Fruit fly (Drosophila melanogaster) Kc167 (cell line): ENCODE measurements around the gene CG13081.

Source experiments
- Myc ChIP-seq: fragments of >200 bp; optimal IDR thresholded peaks from 2 replicates; lab custom pipeline; 2017; ENCODE audit warnings: missing external identifiers
- Sin3A ChIP-seq: fragments of >200 bp; optimal IDR thresholded peaks from 2 replicates; lab custom pipeline; 2018; ENCODE audit warnings: missing external identifiers
- h ChIP-seq: fragments of >200 bp; optimal IDR thresholded peaks from 3 replicates; lab custom pipeline; 2018; ENCODE audit warnings: missing external identifiers
- insv ChIP-seq: fragments of >200 bp; optimal IDR thresholded peaks from 3 replicates; lab custom pipeline; 2018; ENCODE audit warnings: missing external identifiers
- psq ChIP-seq: fragments of >200 bp; optimal IDR thresholded peaks from 2 replicates; lab custom pipeline; 2017; ENCODE audit warnings: missing external identifiers
- ttk ChIP-seq: sonication (Bioruptor generic); optimal IDR thresholded peaks from 2 replicates; lab custom pipeline; 2017; ENCODE audit warnings: missing external identifiers

The CG13081 gene

dm6 chr2L:19563029-19563980 lies 22.9 kb downstream of the CG13081 start, which contains the start of gene CG13078:
Gene CG13078 (plus strand): TSS chr2L:19563930.
- TF ChIP-seq h (lab: Kevin White, UChicago) (no peak), psq (lab: Kevin White, UChicago) (no peak), Myc (lab: Kevin White, UChicago) (no peak), insv (lab: Kevin White, UChicago) (no peak), ttk (lab: Kevin White, UChicago) (no peak), Sin3A (lab: Kevin White, UChicago) (no peak)

- TF ChIP-seq h (lab: Kevin White, UChicago) (no peak), psq (lab: Kevin White, UChicago) (no peak), Myc (lab: Kevin White, UChicago) (no peak), ttk (lab: Kevin White, UChicago) (no peak), insv (lab: Kevin White, UChicago) (no peak), Sin3A (lab: Kevin White, UChicago) (no peak)
These were observed 25.0 kb downstream of the CG13081 start, which contains the start of gene CG13077 for dm6 chr2L:19565233-19565898. Gene CG13077 (plus strand): TSS chr2L:19565863.

- TF ChIP-seq Sin3A (lab: Kevin White, UChicago) (no peak), h (lab: Kevin White, UChicago) (no peak), ttk (lab: Kevin White, UChicago) (no peak), Myc (lab: Kevin White, UChicago) (no peak), psq (lab: Kevin White, UChicago) (no peak), insv (lab: Kevin White, UChicago) (no peak)
These were observed 27.0 kb downstream of the CG13081 start for dm6 chr2L:19567305-19567898.

dm6 chr2L:19570806-19571254 lies 30.4 kb downstream of the CG13081 start:
- TF ChIP-seq ttk (lab: Kevin White, UChicago): no peak
- TF ChIP-seq insv (lab: Kevin White, UChicago): no peak
- TF ChIP-seq psq (lab: Kevin White, UChicago): no peak
- no peak for TF ChIP-seq Sin3A (lab: Kevin White, UChicago)
- TF ChIP-seq Myc (lab: Kevin White, UChicago): no peak
- TF ChIP-seq h (lab: Kevin White, UChicago): no peak

dm6 chr2L:19571574-19572495 lies 31.4 kb downstream of the CG13081 start:
- TF ChIP-seq Sin3A (lab: Kevin White, UChicago) (no peak), h (lab: Kevin White, UChicago) (no peak), ttk (lab: Kevin White, UChicago) (no peak), insv (lab: Kevin White, UChicago) (no peak), psq (lab: Kevin White, UChicago) (no peak), Myc (lab: Kevin White, UChicago) (no peak)

dm6 chr2L:19572496-19573317 lies 32.3 kb downstream of the CG13081 start:
- TF ChIP-seq Sin3A (lab: Kevin White, UChicago) (no peak), h (lab: Kevin White, UChicago) (no peak), Myc (lab: Kevin White, UChicago) (no peak), insv (lab: Kevin White, UChicago) (no peak), ttk (lab: Kevin White, UChicago) (no peak), psq (lab: Kevin White, UChicago) (no peak)

- TF ChIP-seq psq (lab: Kevin White, UChicago) (no peak), Myc (lab: Kevin White, UChicago) (no peak), insv (lab: Kevin White, UChicago) (no peak), ttk (lab: Kevin White, UChicago) (no peak), Sin3A (lab: Kevin White, UChicago) (no peak), h (lab: Kevin White, UChicago) (no peak)
These were observed 34.0 kb downstream of the CG13081 start for dm6 chr2L:19574364-19574763.

- TF ChIP-seq insv (lab: Kevin White, UChicago) (no peak), h (lab: Kevin White, UChicago) (no peak), psq (lab: Kevin White, UChicago) (no peak), ttk (lab: Kevin White, UChicago) (no peak), Sin3A (lab: Kevin White, UChicago) (no peak), Myc (lab: Kevin White, UChicago) (no peak)
These were observed 34.7 kb downstream of the CG13081 start for dm6 chr2L:19574959-19575625.
